Fruit fly (Drosophila melanogaster): ENCODE data around the gene CG42467.

- TF ChIP-seq Sox102F (GFP tag; optimal IDR thresholded peaks at IDR 0.05) (peak; percentile 99), CG6854 (GFP tag; optimal IDR thresholded peaks at IDR 0.05) (peak; percentile 99), CG4318 (GFP tag; optimal IDR thresholded peaks at IDR 0.05) (peak; percentile 97), OdsH (GFP tag; optimal IDR thresholded peaks at IDR 0.05) (peak; percentile 99), CG15336 (GFP tag; IDR thresholded peaks at IDR 0.05) (peak; percentile 100), CG1621 (tag; optimal IDR thresholded peaks at IDR 0.05) (peak; percentile 98), CG3919 (GFP tag; optimal IDR thresholded peaks at IDR 0.05) (peak; percentile 99), Blimp-1 (GFP tag; optimal IDR thresholded peaks at IDR 0.05) (peak; percentile 94), CG16779 (tag; optimal IDR thresholded peaks at IDR 0.05) (peak; percentile 98), net (GFP tag; optimal IDR thresholded peaks at IDR 0.05) (peak; percentile 99), Hr4 (GFP tag; optimal IDR thresholded peaks at IDR 0.05) (peak; percentile 99)
Measured at dm6 chr2L:3655698-3656105, 45.4 kb upstream of the CG42467 start.
